Fruit fly (Drosophila melanogaster) S2 (cell line): ENCODE measurements around the gene CG17666.

Experiments used
- CG8478 ChIP-seq: fragments of >200 bp; optimal IDR thresholded peaks from 2 replicates; lab custom pipeline; 2018
- CTCF ChIP-seq, 2 experiments: fragments of >200 bp; optimal IDR thresholded peaks; 2 replicates each; lab custom pipeline; 2018

dm6 chr3L:12805660-12806289, 24.6 kb downstream of the CG17666 start, which contains the start of gene Sap130:
- TF ChIP-seq CTCF (optimal IDR thresholded peaks at IDR 0.05; lab: Kevin White, UChicago) (peak; percentile 35), CG8478 (lab: Kevin White, UChicago) (no peak)
